Worm (Caenorhabditis elegans) whole organism, midembryonic: ENCODE data around the gene twk-17.

Experiments used
- T22C8.4 ChIP-seq: fragments of 200-800 bp; sonication (Bioruptor generic); IDR thresholded peaks from 2 replicates; pipeline ENCODE4 v1.3.6; 2022; ENCODE audit warnings: missing genetic modification characterization, missing compliant biosample characterization
- cog-1 ChIP-seq: sonication (generic microtip); optimal IDR thresholded peaks from 2 replicates; lab custom pipeline; 2016; ENCODE audit warnings: missing genetic modification characterization, missing compliant biosample characterization
- klf-2 ChIP-seq: fragments of 200-800 bp; sonication (Bioruptor generic); conservative IDR thresholded peaks from 2 replicates; pipeline ENCODE4 v1.3.6; 2022; ENCODE audit warnings: missing genetic modification reagents, missing genetic modification characterization, missing compliant biosample characterization
- med-1 ChIP-seq: sonication (generic microtip); optimal IDR thresholded peaks from 2 replicates; lab custom pipeline; 2017; ENCODE audit warnings: missing genetic modification characterization, mild to moderate bottlenecking, missing compliant biosample characterization, antibody characterized with exemption, missing genetic modification reagents; ENCODE audit not compliant: insufficient read depth
- ztf-23 ChIP-seq: fragments of 200-800 bp; sonication (Bioruptor generic); IDR thresholded peaks from 2 replicates; pipeline ENCODE4 v1.3.6; 2022; ENCODE audit warnings: missing genetic modification reagents, missing genetic modification characterization, missing compliant biosample characterization
- ztf-29 ChIP-seq: fragments of 200-800 bp; sonication (Bioruptor generic); IDR thresholded peaks from 2 replicates; pipeline ENCODE4 v1.3.6; 2022; ENCODE audit warnings: missing genetic modification reagents, missing genetic modification characterization, missing compliant biosample characterization

- TF ChIP-seq ztf-23 (no peak), T22C8.4 (no peak), med-1 (GFP tag; lab: Kevin White, UChicago) (no peak), cog-1 (tag; lab: Kevin White, UChicago) (no peak), ztf-29 (GFP tag; lab: Robert Waterston, UW) (no peak), klf-2 (GFP tag; lab: Robert Waterston, UW) (no peak)
These were observed 29.6 kb downstream of the twk-17 start for ce11 chrX:7578308-7578707.
